Fruit fly (Drosophila melanogaster) whole organism, embryonic: ENCODE results near the gene CG43147.

Source experiments
- Bteb2 ChIP-seq: fragments of 200-800 bp; sonication (Bioruptor generic); optimal IDR thresholded peaks from 2 replicates; lab custom pipeline; 2016; ENCODE audit warnings: missing biosample characterization, missing genetic modification characterization
- CG15011 ChIP-seq: fragments of 200-800 bp; sonication (Bioruptor generic); optimal IDR thresholded peaks from 3 replicates; lab custom pipeline; 2018; ENCODE audit warnings: missing biosample characterization, mild to moderate bottlenecking, missing genetic modification characterization
- Poxn ChIP-seq: fragments of 200-800 bp; sonication (Bioruptor generic); IDR thresholded peaks from 2 replicates; pipeline ENCODE4 v1.3.6; 2022; ENCODE audit warnings: missing biosample characterization, missing genetic modification characterization

dm6 chr3L:13271282-13271681, 28.7 kb downstream of the CG43147 start:
- TF ChIP-seq CG15011 (GFP tag; lab: Kevin White, UChicago), result no peak
- TF ChIP-seq Poxn (GFP tag; lab: Robert Waterston, UW), result no peak
- no peak for TF ChIP-seq Bteb2
